Fruit fly (Drosophila melanogaster) whole organism, embryonic: ENCODE measurements around the gene Polr3I.
A peak's percentile ranks its signal among the peaks of the same experiment; 100 is the strongest.

Experiments used
- Bdp1 ChIP-seq: fragments of 200-800 bp; sonication (Bioruptor generic); optimal IDR thresholded peaks from 3 replicates; lab custom pipeline; 2016; ENCODE audit warnings: missing biosample characterization, missing genetic modification characterization
- CG10543 ChIP-seq: fragments of 200-800 bp; sonication (Bioruptor generic); optimal IDR thresholded peaks from 3 replicates; lab custom pipeline; 2017; ENCODE audit warnings: missing biosample characterization, mild to moderate bottlenecking, missing genetic modification characterization, moderate library complexity
- CG12236 ChIP-seq: fragments of 200-800 bp; sonication (Bioruptor generic); optimal IDR thresholded peaks from 2 replicates; lab custom pipeline; 2016; ENCODE audit warnings: missing biosample characterization, missing genetic modification characterization
- CG13894 ChIP-seq: fragments of 200-800 bp; sonication (Bioruptor generic); optimal IDR thresholded peaks from 3 replicates; lab custom pipeline; 2018; ENCODE audit warnings: missing biosample characterization, mild to moderate bottlenecking, missing genetic modification characterization, moderate library complexity
- CG14014 ChIP-seq: fragments of 200-800 bp; sonication (Bioruptor generic); IDR thresholded peaks from 2 replicates; pipeline ENCODE4 v1.3.6; 2022; ENCODE audit warnings: missing biosample characterization, missing genetic modification characterization
- CG15514 ChIP-seq: fragments of 200-800 bp; sonication (Bioruptor generic); optimal IDR thresholded peaks from 3 replicates; lab custom pipeline; 2017; ENCODE audit warnings: missing biosample characterization, missing genetic modification characterization, mild to moderate bottlenecking, moderate library complexity, missing genetic modification reagents
- CG16813 ChIP-seq: fragments of 200-800 bp; sonication (Bioruptor generic); IDR thresholded peaks from 3 replicates; pipeline ENCODE4 v1.3.6; 2022; ENCODE audit warnings: missing biosample characterization, missing genetic modification characterization; ENCODE audit not compliant: partially characterized antibody
- CG17361 ChIP-seq: fragments of 200-800 bp; sonication (Bioruptor generic); IDR thresholded peaks from 3 replicates; pipeline ENCODE4 v1.3.6; 2022; ENCODE audit warnings: missing biosample characterization, missing genetic modification characterization
- CG4820 ChIP-seq: fragments of 200-800 bp; sonication (Bioruptor generic); optimal IDR thresholded peaks from 3 replicates; lab custom pipeline; 2016; ENCODE audit warnings: missing biosample characterization, missing genetic modification characterization
- CG8359 ChIP-seq: fragments of 200-800 bp; sonication (Bioruptor generic); optimal IDR thresholded peaks from 2 replicates; lab custom pipeline; 2017; ENCODE audit warnings: missing biosample characterization, mild to moderate bottlenecking, missing genetic modification characterization, borderline replicate concordance
- D19B ChIP-seq: fragments of 200-800 bp; sonication (Bioruptor generic); optimal IDR thresholded peaks from 2 replicates; lab custom pipeline; 2017; ENCODE audit warnings: missing biosample characterization, mild to moderate bottlenecking, missing genetic modification characterization
- Deaf1 ChIP-seq: fragments of 200-800 bp; optimal IDR thresholded peaks from 3 replicates; lab custom pipeline; 2019; ENCODE audit warnings: missing biosample characterization, mild to moderate bottlenecking, missing genetic modification characterization, moderate library complexity
- Fer3 ChIP-seq: fragments of 200-800 bp; sonication (Bioruptor generic); optimal IDR thresholded peaks from 2 replicates; lab custom pipeline; 2018; ENCODE audit warnings: missing biosample characterization, mild to moderate bottlenecking, missing genetic modification characterization, moderate library complexity
- Hmr ChIP-seq: fragments of 200-800 bp; sonication (Bioruptor generic); optimal IDR thresholded peaks from 3 replicates; lab custom pipeline; 2017; ENCODE audit warnings: mild to moderate bottlenecking, missing biosample characterization, missing genetic modification reagents, missing genetic modification characterization
- Hr39 ChIP-seq: fragments of >200 bp; optimal IDR thresholded peaks from 2 replicates; lab custom pipeline; 2017
- Med ChIP-seq: fragments of 200-800 bp; sonication (Bioruptor generic); peaks from one replicate; lab custom pipeline; 2016; ENCODE audit warnings: missing biosample characterization, missing genetic modification characterization, mild to moderate bottlenecking, inconsistent platforms, moderate library complexity
- NFAT ChIP-seq: fragments of 200-800 bp; sonication (Bioruptor generic); IDR thresholded peaks from 2 replicates; pipeline ENCODE4 v1.3.6; 2022; ENCODE audit warnings: missing biosample characterization, missing genetic modification characterization
- Spps ChIP-seq: fragments of 200-800 bp; sonication (Bioruptor generic); optimal IDR thresholded peaks from 2 replicates; lab custom pipeline; 2018; ENCODE audit warnings: missing biosample characterization, mild to moderate bottlenecking, missing genetic modification characterization
- al ChIP-seq: fragments of 200-800 bp; sonication (Bioruptor generic); IDR thresholded peaks from 2 replicates; pipeline ENCODE4 v1.3.6; 2022; ENCODE audit warnings: missing biosample characterization, missing genetic modification characterization
- amos ChIP-seq: fragments of 200-800 bp; sonication (Bioruptor generic); IDR thresholded peaks from 2 replicates; pipeline ENCODE4 v1.3.6; 2022; ENCODE audit warnings: missing biosample characterization, missing genetic modification characterization; ENCODE audit not compliant: partially characterized antibody
- bbx ChIP-seq: fragments of 200-800 bp; sonication (Bioruptor generic); IDR thresholded peaks from 2 replicates; pipeline ENCODE4 v1.3.6; 2022; ENCODE audit warnings: missing biosample characterization, missing genetic modification characterization; ENCODE audit not compliant: partially characterized antibody
- chinmo ChIP-seq: fragments of 200-800 bp; sonication (Bioruptor generic); IDR thresholded peaks from 4 replicates; pipeline ENCODE4 v1.3.6; 2022; ENCODE audit warnings: missing biosample characterization, missing genetic modification characterization; ENCODE audit not compliant: partially characterized antibody
- ci ChIP-seq: fragments of 200-800 bp; sonication (Bioruptor generic); IDR thresholded peaks from 3 replicates; pipeline ENCODE4 v1.3.6; 2022; ENCODE audit warnings: missing biosample characterization, missing genetic modification characterization
- crol ChIP-seq: fragments of 200-800 bp; sonication (Bioruptor generic); IDR thresholded peaks from 2 replicates; pipeline ENCODE4 v1.3.6; 2022; ENCODE audit warnings: missing biosample characterization, missing genetic modification characterization
- disco-r ChIP-seq: fragments of 200-800 bp; sonication (Bioruptor generic); optimal IDR thresholded peaks from 2 replicates; lab custom pipeline; 2016; ENCODE audit warnings: missing biosample characterization, missing genetic modification characterization
- en ChIP-seq: fragments of 200-800 bp; sonication (Bioruptor generic); optimal IDR thresholded peaks from 2 replicates; lab custom pipeline; 2016; ENCODE audit warnings: missing biosample characterization, missing genetic modification characterization
- gem ChIP-seq: fragments of 200-800 bp; sonication (Bioruptor generic); optimal IDR thresholded peaks from 2 replicates; lab custom pipeline; 2019; ENCODE audit warnings: missing biosample characterization, mild to moderate bottlenecking, missing genetic modification characterization, moderate library complexity
- hbn ChIP-seq: fragments of 200-800 bp; sonication (Bioruptor generic); IDR thresholded peaks from 2 replicates; pipeline ENCODE4 v1.3.6; 2022; ENCODE audit warnings: missing biosample characterization, missing genetic modification characterization; ENCODE audit not compliant: partially characterized antibody
- knrl ChIP-seq: fragments of 200-800 bp; sonication (Bioruptor generic); IDR thresholded peaks from 3 replicates; pipeline ENCODE4 v1.3.6; 2022; ENCODE audit warnings: missing biosample characterization, missing genetic modification characterization; ENCODE audit not compliant: partially characterized antibody
- onecut ChIP-seq: fragments of 200-800 bp; sonication (Bioruptor generic); IDR thresholded peaks from 2 replicates; pipeline ENCODE4 v1.3.6; 2022; ENCODE audit warnings: missing biosample characterization, missing genetic modification characterization
- pan ChIP-seq, 4 experiments: fragments of >200 bp in 3 of 4; fragments of 200-800 bp in 1 of 4; sonication (Bioruptor generic) in 1 of 4; optimal IDR thresholded peaks in 3 of 4; IDR thresholded peaks in 1 of 4; 2 replicates each; pipeline versions ENCODE4 v1.3.6 to Lab custom; 2017 to 2022; ENCODE audit warnings: missing biosample characterization in 2 of 4, missing genetic modification characterization in 2 of 4, mixed read lengths in 1 of 4
- pfk ChIP-seq: fragments of 200-800 bp; sonication (Bioruptor generic); optimal IDR thresholded peaks from 2 replicates; lab custom pipeline; 2018; ENCODE audit warnings: missing biosample characterization, mild to moderate bottlenecking, missing genetic modification characterization, moderate library complexity
- rib ChIP-seq: fragments of 200-800 bp; sonication (Bioruptor generic); IDR thresholded peaks from 2 replicates; pipeline ENCODE4 v1.3.6; 2022; ENCODE audit warnings: missing biosample characterization, missing genetic modification characterization
- sd ChIP-seq: fragments of 200-800 bp; sonication (Bioruptor generic); optimal IDR thresholded peaks from 3 replicates; lab custom pipeline; 2018; ENCODE audit warnings: missing biosample characterization, mild to moderate bottlenecking, missing genetic modification characterization, moderate library complexity
- sens ChIP-seq: fragments of 200-800 bp; sonication (Bioruptor generic); peaks from one replicate; lab custom pipeline; 2016; ENCODE audit warnings: missing biosample characterization, missing genetic modification characterization
- sna ChIP-seq: fragments of 200-800 bp; sonication (Bioruptor generic); IDR thresholded peaks from 2 replicates; pipeline ENCODE4 v1.3.6; 2022; ENCODE audit warnings: missing biosample characterization, missing genetic modification characterization; ENCODE audit not compliant: partially characterized antibody
- trem ChIP-seq: fragments of 200-800 bp; optimal IDR thresholded peaks from 3 replicates; lab custom pipeline; 2019; ENCODE audit warnings: missing biosample characterization, mild to moderate bottlenecking, missing genetic modification characterization, moderate library complexity

The Polr3I gene

dm6 chrX:16907009-16907408, 22.6 kb downstream of the Polr3I start (continued):
- TF ChIP-seq knrl (GFP tag; lab: Robert Waterston, UW) (no peak), CG4820 (no peak), CG16813 (GFP tag; lab: Robert Waterston, UW) (no peak), disco-r (GFP tag; lab: Kevin White, UChicago) (no peak), Spps (tag; lab: Kevin White, UChicago) (no peak), hbn (GFP tag; lab: Robert Waterston, UW) (no peak), pan (optimal IDR thresholded peaks at IDR 0.05; lab: Kevin White, UChicago) (no peak), pan (GFP tag; optimal IDR thresholded peaks at IDR 0.05 in 1 of 2, IDR thresholded peaks at IDR 0.05 in 1 of 2) (no peak), pfk (GFP tag; lab: Kevin White, UChicago) (no peak), trem (no peak), Fer3 (tag; lab: Kevin White, UChicago) (no peak), CG13894 (tag; lab: Kevin White, UChicago) (peak; percentile 97), gem (tag; lab: Kevin White, UChicago) (peak; percentile 86), CG8359 (GFP tag; lab: Kevin White, UChicago) (no peak), en (GFP tag; lab: Kevin White, UChicago) (no peak), Deaf1 (tag; lab: Kevin White, UChicago) (peak; percentile 75), amos (GFP tag; lab: Robert Waterston, UW) (no peak), CG12236 (GFP tag; lab: Kevin White, UChicago) (no peak)

- TF ChIP-seq CG13894 (tag; lab: Kevin White, UChicago) = peak; percentile 96
- no peak for TF ChIP-seq al (GFP tag; lab: Robert Waterston, UW)
- TF ChIP-seq, all 482 proteins: peak for 1
These were observed 23.3 kb downstream of the Polr3I start for dm6 chrX:16907675-16908074.

dm6 chrX:16909297-16909696, 24.9 kb downstream of the Polr3I start:
- TF ChIP-seq CG10543 (GFP tag; lab: Kevin White, UChicago) = peak; percentile 15
- no peak for TF ChIP-seq Bdp1 (GFP tag; lab: Kevin White, UChicago)
- TF ChIP-seq rib (GFP tag; lab: Robert Waterston, UW) = 0 out of 2 replicates have a peak, but pooled peaks have one; percentile 47
- TF ChIP-seq sens (GFP tag; lab: Kevin White, UChicago) = peak; percentile 19
- TF ChIP-seq CG14014 (GFP tag; lab: Robert Waterston, UW) = peak; percentile 14; the same call in 1 of the 2 replicates
- no peak for TF ChIP-seq NFAT (GFP tag; lab: Robert Waterston, UW)
- peak; percentile 23; the same call in 1 of the 2 replicates for TF ChIP-seq crol
- TF ChIP-seq onecut (GFP tag; lab: Robert Waterston, UW) = peak; percentile 13; the same call in 1 of the 2 replicates
- TF ChIP-seq ci (GFP tag; lab: Robert Waterston, UW) = 0 out of 3 replicates have a peak, but pooled peaks have one; percentile 19
- peak; percentile 51 for TF ChIP-seq Med (GFP tag; lab: Kevin White, UChicago)
- TF ChIP-seq CG15514 (GFP tag; lab: Kevin White, UChicago) = no peak
- TF ChIP-seq CG17361 (GFP tag; lab: Robert Waterston, UW) = 0 out of 3 replicates have a peak, but pooled peaks have one; percentile 11
- peak; percentile 22 for TF ChIP-seq Hmr

- TF ChIP-seq CG13894 (tag; lab: Kevin White, UChicago) (peak; percentile 98), sna (GFP tag; lab: Robert Waterston, UW) (no peak), chinmo (GFP tag; lab: Robert Waterston, UW) (0 out of 4 replicates have a peak, but pooled peaks have one; percentile 29), sd (tag; lab: Kevin White, UChicago) (peak; percentile 97), Hr39 (lab: Kevin White, UChicago) (no peak), bbx (no peak), D19B (peak; percentile 48)
- TF ChIP-seq, all 482 proteins: peak for 4
These were observed 25.5 kb downstream of the Polr3I start for dm6 chrX:16909886-16910285.
